Worm (Caenorhabditis elegans) whole organism, L4 larva: ENCODE measurements around the gene sid-2.
A peak's percentile ranks its signal among the peaks of the same experiment; 100 is the strongest.

Experiments used
- F10B5.3 ChIP-seq: sonication (generic microtip); optimal IDR thresholded peaks from 2 replicates; lab custom pipeline; 2016; ENCODE audit warnings: mild to moderate bottlenecking, missing genetic modification characterization, missing compliant biosample characterization
- F26F4.8 ChIP-seq: fragments of 200-800 bp; sonication (Bioruptor generic); conservative IDR thresholded peaks from 2 replicates; pipeline ENCODE4 v1.3.6; 2022; ENCODE audit warnings: missing genetic modification characterization, missing compliant biosample characterization
- F37D6.2 ChIP-seq: sonication (generic microtip); optimal IDR thresholded peaks from 2 replicates; lab custom pipeline; 2016; ENCODE audit warnings: mild to moderate bottlenecking, missing genetic modification characterization, missing compliant biosample characterization
- F49E8.2 ChIP-seq: sonication (generic microtip); optimal IDR thresholded peaks from 2 replicates; lab custom pipeline; 2016; ENCODE audit warnings: missing compliant biosample characterization, mild to moderate bottlenecking, missing genetic modification characterization, borderline replicate concordance
- R02D3.7 ChIP-seq: fragments of 150-350 bp; sonication (generic microtip); optimal IDR thresholded peaks from 3 replicates; lab custom pipeline; 2014; ENCODE audit warnings: missing biosample characterization, missing genetic modification characterization
- Y48G9A.11 ChIP-seq: fragments of 200-800 bp; sonication (Bioruptor generic); IDR thresholded peaks from 2 replicates; pipeline ENCODE4 v1.3.6; 2022; ENCODE audit warnings: missing genetic modification reagents, missing genetic modification characterization, missing compliant biosample characterization
- Y5F2A.4 ChIP-seq: fragments of 200-800 bp; sonication (Bioruptor generic); optimal IDR thresholded peaks from 2 replicates; lab custom pipeline; 2018; ENCODE audit warnings: mild to moderate bottlenecking, missing genetic modification characterization, missing compliant biosample characterization
- Y75B8A.6 ChIP-seq: fragments of 200-800 bp; sonication (Bioruptor generic); IDR thresholded peaks from 2 replicates; pipeline ENCODE4 v1.3.6; 2022; ENCODE audit warnings: missing genetic modification reagents, missing genetic modification characterization, missing compliant biosample characterization
- ZK337.2 ChIP-seq: fragments of 200-800 bp; sonication (Bioruptor generic); IDR thresholded peaks from 2 replicates; pipeline ENCODE4 v1.3.6; 2022; ENCODE audit warnings: missing genetic modification reagents, missing genetic modification characterization, missing compliant biosample characterization
- ZK546.5 ChIP-seq, 2 experiments: sonication (generic microtip); optimal IDR thresholded peaks; 2 replicates each; lab custom pipeline; 2017; ENCODE audit warnings: missing biosample characterization in 2 of 2, missing genetic modification characterization in 2 of 2
- ceh-44 ChIP-seq: fragments of 200-800 bp; sonication (Bioruptor generic); IDR thresholded peaks from 2 replicates; pipeline ENCODE4 v1.3.6; 2022; ENCODE audit warnings: missing genetic modification reagents, missing genetic modification characterization, missing compliant biosample characterization
- ces-1 ChIP-seq: fragments of 150-350 bp; sonication (generic microtip); optimal IDR thresholded peaks from 4 replicates; lab custom pipeline; 2014; ENCODE audit warnings: missing biosample characterization, missing genetic modification reagents, missing genetic modification characterization
- ctbp-1 ChIP-seq: fragments of 200-800 bp; sonication (Bioruptor generic); IDR thresholded peaks from 2 replicates; pipeline ENCODE4 v1.3.6; 2022; ENCODE audit warnings: missing genetic modification reagents, missing genetic modification characterization, missing compliant biosample characterization
- daf-12 ChIP-seq: fragments of 150-350 bp; optimal IDR thresholded peaks from 2 replicates; lab custom pipeline; 2014; ENCODE audit warnings: missing biosample characterization, missing genetic modification reagents, missing genetic modification characterization
- daf-16 ChIP-seq, 3 experiments: sonication (generic microtip); optimal IDR thresholded peaks; 2 replicates each; lab custom pipeline; 2016 to 2017; ENCODE audit warnings: missing genetic modification characterization in 3 of 3, missing genetic modification reagents in 3 of 3, mild to moderate bottlenecking in 2 of 3, missing compliant biosample characterization in 2 of 3, missing biosample characterization in 1 of 3, moderate library complexity in 1 of 3
- daf-8 ChIP-seq: fragments of 200-800 bp; sonication (Bioruptor generic); IDR thresholded peaks from 2 replicates; pipeline ENCODE4 v1.3.6; 2022; ENCODE audit warnings: missing genetic modification characterization, missing compliant biosample characterization
- dve-1 ChIP-seq: sonication (generic microtip); optimal IDR thresholded peaks from 2 replicates; lab custom pipeline; 2017; ENCODE audit warnings: antibody characterized with exemption, mild to moderate bottlenecking, missing genetic modification characterization, missing compliant biosample characterization; ENCODE audit not compliant: insufficient read depth
- egl-27 ChIP-seq: sonication (generic microtip); optimal IDR thresholded peaks from 3 replicates; lab custom pipeline; 2017; ENCODE audit warnings: missing biosample characterization, missing genetic modification reagents, missing genetic modification characterization
- fos-1 ChIP-seq: fragments of 150-350 bp; optimal IDR thresholded peaks from 2 replicates; lab custom pipeline; 2014; ENCODE audit warnings: missing biosample characterization, missing genetic modification characterization
- gei-8 ChIP-seq: fragments of 200-800 bp; sonication (Bioruptor generic); optimal IDR thresholded peaks from 2 replicates; lab custom pipeline; 2018; ENCODE audit warnings: mild to moderate bottlenecking, missing genetic modification characterization, missing compliant biosample characterization
- hif-1 ChIP-seq, 2 experiments: sonication (generic microtip); optimal IDR thresholded peaks; 2 replicates each; lab custom pipeline; 2016 to 2017; ENCODE audit warnings: missing compliant biosample characterization in 2 of 2, missing genetic modification characterization in 2 of 2, missing genetic modification reagents in 2 of 2, missing genotype in 2 of 2, mild to moderate bottlenecking in 1 of 2
- jun-1 ChIP-seq: fragments of 150-350 bp; optimal IDR thresholded peaks from 2 replicates; lab custom pipeline; 2014; ENCODE audit warnings: missing biosample characterization, missing genetic modification reagents, missing genetic modification characterization
- lin-15B ChIP-seq: fragments of 150-350 bp; sonication (generic microtip); optimal IDR thresholded peaks from 3 replicates; lab custom pipeline; 2014; ENCODE audit warnings: missing biosample characterization, missing genetic modification characterization
- lir-3 ChIP-seq: sonication (generic microtip); optimal IDR thresholded peaks from 2 replicates; lab custom pipeline; 2016; ENCODE audit warnings: mild to moderate bottlenecking, missing genetic modification characterization, missing compliant biosample characterization
- mep-1 ChIP-seq: fragments of 150-350 bp; sonication (generic microtip); optimal IDR thresholded peaks from 3 replicates; lab custom pipeline; 2014; ENCODE audit warnings: missing biosample characterization, missing genetic modification characterization
- mes-2 ChIP-seq: sonication (generic microtip); optimal IDR thresholded peaks from 2 replicates; lab custom pipeline; 2016; ENCODE audit warnings: missing genotype, mild to moderate bottlenecking, missing genetic modification characterization, missing compliant biosample characterization; ENCODE audit not compliant: poor library complexity, severe bottlenecking
- nhr-28 ChIP-seq: fragments of 150-350 bp; optimal IDR thresholded peaks from 2 replicates; lab custom pipeline; 2014; ENCODE audit warnings: missing biosample characterization, missing genetic modification characterization
- nhr-41 ChIP-seq: fragments of 200-800 bp; sonication (Bioruptor generic); IDR thresholded peaks from 2 replicates; pipeline ENCODE4 v1.3.6; 2022; ENCODE audit warnings: missing genetic modification reagents, missing genetic modification characterization, missing compliant biosample characterization
- nhr-42 ChIP-seq: fragments of 200-800 bp; sonication (Bioruptor generic); IDR thresholded peaks from 2 replicates; pipeline ENCODE4 v1.3.6; 2022; ENCODE audit warnings: missing genetic modification characterization, missing compliant biosample characterization
- nhr-76 ChIP-seq: fragments of 150-350 bp; optimal IDR thresholded peaks from 2 replicates; lab custom pipeline; 2014; ENCODE audit warnings: missing biosample characterization, missing genetic modification characterization
- pqm-1 ChIP-seq: sonication (generic microtip); optimal IDR thresholded peaks from 2 replicates; lab custom pipeline; 2017; ENCODE audit warnings: missing biosample characterization, missing genetic modification characterization
- rbr-2 ChIP-seq: sonication (generic microtip); optimal IDR thresholded peaks from 2 replicates; lab custom pipeline; 2016; ENCODE audit warnings: missing genotype, missing genetic modification characterization, missing compliant biosample characterization
- set-16 ChIP-seq: fragments of 200-800 bp; sonication (Bioruptor generic); IDR thresholded peaks from 2 replicates; pipeline ENCODE4 v1.3.6; 2022; ENCODE audit warnings: missing genetic modification reagents, missing genetic modification characterization, missing compliant biosample characterization
- snpc-1.2 ChIP-seq: fragments of 200-800 bp; sonication (Bioruptor generic); IDR thresholded peaks from 2 replicates; pipeline ENCODE4 v1.3.6; 2022; ENCODE audit warnings: missing genetic modification reagents, missing genetic modification characterization, missing compliant biosample characterization
- snpc-4 ChIP-seq: fragments of 150-350 bp; optimal IDR thresholded peaks from 2 replicates; lab custom pipeline; 2014; ENCODE audit warnings: missing biosample characterization, missing genetic modification characterization
- spr-3 ChIP-seq: fragments of 200-800 bp; sonication (Bioruptor generic); optimal IDR thresholded peaks from 2 replicates; lab custom pipeline; 2018; ENCODE audit warnings: mild to moderate bottlenecking, missing genetic modification characterization, missing compliant biosample characterization
- unc-62 ChIP-seq, 3 experiments: fragments of 150-350 bp in 1 of 3; sonication (generic microtip); optimal IDR thresholded peaks in 2 of 3; peaks in 1 of 3; 1 replicate in 1 of 3; 2 replicates in 2 of 3; lab custom pipeline; 2014 to 2017; ENCODE audit warnings: missing biosample characterization in 3 of 3, missing genetic modification characterization in 3 of 3, missing genetic modification reagents in 3 of 3, missing genotype in 1 of 3
- vab-7 ChIP-seq: fragments of 200-800 bp; sonication (Bioruptor generic); IDR thresholded peaks from 2 replicates; pipeline ENCODE4 v1.3.6; 2022; ENCODE audit warnings: missing genetic modification reagents, missing genetic modification characterization, missing compliant biosample characterization
- zfp-2 ChIP-seq: sonication (generic microtip); optimal IDR thresholded peaks from 2 replicates; lab custom pipeline; 2016; ENCODE audit warnings: mild to moderate bottlenecking, missing genetic modification characterization, missing compliant biosample characterization
- zfp-3 ChIP-seq: fragments of 200-800 bp; sonication (Bioruptor generic); conservative IDR thresholded peaks from 2 replicates; pipeline ENCODE4 v1.3.6; 2022; ENCODE audit warnings: missing genetic modification reagents, missing genetic modification characterization, missing compliant biosample characterization
- zip-2 ChIP-seq: fragments of 150-350 bp; optimal IDR thresholded peaks from 2 replicates; lab custom pipeline; 2014; ENCODE audit warnings: missing biosample characterization, missing genetic modification characterization
- ztf-7 ChIP-seq: fragments of 150-350 bp; optimal IDR thresholded peaks from 2 replicates; lab custom pipeline; 2014; ENCODE audit warnings: missing biosample characterization, missing genetic modification characterization

Gene sid-2

ce11 chrIII:13678761-13679495 is at the start of gene sid-2:
TSS of gene sid-2 (plus strand) at chrIII:13679445.
- TF ChIP-seq spr-3 (no peak), mes-2 (tag; lab: Kevin White, UChicago) (no peak), rbr-2 (tag; lab: Kevin White, UChicago) (no peak), vab-7 (no peak), F26F4.8 (GFP tag; lab: Robert Waterston, UW) (no peak), lin-15B (tag; lab: Kevin White, UChicago) (no peak), ctbp-1 (GFP tag; lab: Robert Waterston, UW) (no peak), egl-27 (tag; lab: Kevin White, UChicago) (no peak), R02D3.7 (tag; lab: Kevin White, UChicago) (no peak), unc-62 (GFP tag; optimal IDR thresholded peaks at IDR 0.05 in 1 of 2; lab: Kevin White, UChicago) (peak in 1 of 2 experiments; percentile 71), unc-62 (tag; optimal IDR thresholded peaks at IDR 0.05; lab: Kevin White, UChicago) (no peak), pqm-1 (tag; lab: Kevin White, UChicago) (peak; percentile 76), F37D6.2 (tag; lab: Kevin White, UChicago) (no peak), nhr-28 (tag; lab: Kevin White, UChicago) (peak; percentile 69), gei-8 (GFP tag; lab: Kevin White, UChicago) (no peak), nhr-42 (GFP tag; lab: Robert Waterston, UW) (no peak), ztf-7 (no peak), ceh-44 (no peak), daf-16 (GFP tag; optimal IDR thresholded peaks at IDR 0.05; lab: Kevin White, UChicago) (no peak), daf-16 (tag; optimal IDR thresholded peaks at IDR 0.05; lab: Kevin White, UChicago) (peak; percentile 41), daf-12 (no peak), ces-1 (GFP tag; lab: Kevin White, UChicago) (no peak), ZK337.2 (GFP tag; lab: Robert Waterston, UW) (no peak), snpc-4 (tag; lab: Kevin White, UChicago) (no peak), nhr-41 (GFP tag; lab: Robert Waterston, UW) (no peak), nhr-76 (no peak), fos-1 (tag; lab: Kevin White, UChicago) (no peak), Y48G9A.11 (GFP tag; lab: Robert Waterston, UW) (no peak), jun-1 (no peak), lir-3 (no peak), snpc-1.2 (no peak), ZK546.5 (tag; optimal IDR thresholded peaks at IDR 0.05; lab: Kevin White, UChicago) (no peak), F49E8.2 (tag; lab: Kevin White, UChicago) (no peak), dve-1 (tag; lab: Kevin White, UChicago) (peak; percentile 42), Y5F2A.4 (GFP tag; lab: Kevin White, UChicago) (no peak), Y75B8A.6 (GFP tag; lab: Robert Waterston, UW) (no peak), F10B5.3 (no peak), hif-1 (tag; optimal IDR thresholded peaks at IDR 0.05; lab: Kevin White, UChicago) (no peak), mep-1 (tag; lab: Kevin White, UChicago) (no peak), zip-2 (no peak)

ce11 chrIII:13630708-13631107 is 48.5 kb upstream of the sid-2 start, which contains the start of gene arrd-17:
TSS of gene arrd-17 (minus strand) at chrIII:13630808.
- TF ChIP-seq F26F4.8 (GFP tag; lab: Robert Waterston, UW) (no peak), set-16 (no peak), zfp-2 (tag; lab: Kevin White, UChicago) (no peak), daf-8 (GFP tag; lab: Robert Waterston, UW) (no peak), zfp-3 (GFP tag; lab: Robert Waterston, UW) (no peak)
